Worm (Caenorhabditis elegans): Measurements from ENCODE around the gene pgap-2.

DNA sequence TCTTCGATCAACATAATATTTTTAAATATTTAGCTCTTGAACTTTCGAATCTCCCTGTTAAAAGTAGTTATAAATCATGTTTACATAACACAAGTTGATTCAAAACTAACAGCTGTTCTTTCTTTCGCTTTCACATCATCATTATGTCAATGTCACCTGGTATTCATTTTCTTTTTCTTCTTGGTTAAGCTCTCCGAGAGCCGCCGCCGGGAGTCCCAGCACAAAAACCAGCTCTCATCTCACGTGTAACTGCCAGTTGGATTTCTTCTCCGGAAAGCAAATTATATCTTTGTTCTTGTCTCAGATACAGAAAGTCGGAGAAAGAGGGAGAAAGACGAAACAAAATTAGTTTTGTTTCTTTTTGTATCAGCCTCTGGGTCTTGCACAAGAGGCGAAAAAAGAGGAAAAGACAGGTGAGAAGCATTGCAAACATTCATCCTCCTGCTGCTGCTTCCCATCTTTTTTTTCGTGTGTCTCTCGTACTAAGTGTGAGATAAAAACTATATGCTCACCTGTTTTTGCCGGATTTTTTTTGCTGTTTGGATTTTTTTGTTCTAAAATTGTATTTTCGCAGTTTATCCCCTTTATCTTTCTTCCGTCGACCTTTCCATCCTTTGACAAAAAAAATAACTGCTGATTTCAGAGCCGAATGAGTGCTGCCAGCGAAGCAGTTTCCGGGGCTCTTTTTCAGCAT is 26.1 kb downstream of the pgap-2 start, which contains the start of gene F17C8.3:
- no peak for TF ChIP-seq cog-1 (tag; optimal IDR thresholded peaks at IDR 0.05)
- no peak for TF ChIP-seq tab-1 (GFP tag; IDR thresholded peaks at IDR 0.05)
